Worm (Caenorhabditis elegans): Measurements from ENCODE around the gene frpr-14.

Gene frpr-14

DNA sequence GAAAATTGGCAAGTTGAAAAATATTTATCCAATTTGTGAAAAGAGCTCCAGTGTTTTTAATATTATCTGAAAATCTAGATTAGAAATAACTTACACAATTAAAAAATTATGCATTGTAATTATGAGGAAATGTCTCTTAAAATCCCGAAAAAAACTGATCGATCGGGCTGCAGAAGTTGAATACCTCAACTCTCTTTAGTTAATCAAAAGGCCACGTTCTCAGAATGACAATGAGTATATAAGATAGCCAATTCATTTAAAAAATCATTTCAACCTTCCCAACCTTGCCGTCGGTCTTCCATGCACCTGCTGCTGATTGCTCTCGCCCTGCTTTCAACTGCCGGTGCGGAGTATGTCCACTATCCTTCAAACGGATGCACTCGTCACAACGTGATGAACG lies 39.0 kb downstream of the frpr-14 start, which contains the start of gene T02H6.4:
Gene T02H6.4, plus strand, starts transcription at position 301 of the 400 bp plus-strand sequence.
- TF ChIP-seq elt-2 (tag; optimal IDR thresholded peaks at IDR 0.05) (no peak), sea-2 (GFP tag; optimal IDR thresholded peaks at IDR 0.05) (no peak), ztf-4 (tag; optimal IDR thresholded peaks at IDR 0.05) (no peak), mdl-1 (tag; optimal IDR thresholded peaks at IDR 0.05) (no peak), pha-4 (tag; optimal IDR thresholded peaks at IDR 0.05) (no peak), nhr-43 (tag; optimal IDR thresholded peaks at IDR 0.05; ENCODE audit: poor library complexity, severe bottlenecking) (no peak), fkh-2 (tag; optimal IDR thresholded peaks at IDR 0.05) (no peak), fos-1 (tag; optimal IDR thresholded peaks at IDR 0.05) (no peak), nhr-25 (tag; optimal IDR thresholded peaks at IDR 0.05) (no peak), tbx-2 (tag; optimal IDR thresholded peaks at IDR 0.05) (no peak)

DNA sequence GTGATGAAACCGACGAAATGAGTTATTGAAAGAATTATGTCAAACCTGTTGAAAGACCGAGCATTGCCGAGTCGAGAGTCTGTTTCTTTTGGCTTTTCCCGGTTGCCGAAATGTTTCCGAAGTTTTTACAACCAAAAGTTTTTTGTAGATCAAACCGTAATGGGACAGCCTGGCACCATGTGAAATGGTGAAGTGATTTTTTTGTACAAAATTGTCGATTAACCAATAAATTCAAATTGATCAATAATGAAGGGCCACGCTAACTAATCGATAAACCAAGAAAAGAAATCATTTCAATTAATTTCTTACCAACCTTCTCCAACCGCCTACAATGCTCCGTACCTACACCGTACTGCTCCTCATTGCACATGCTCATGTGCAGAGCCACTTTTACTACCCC lies 40.8 kb downstream of the frpr-14 start, which contains the start of gene T02H6.3:
Gene T02H6.3, plus strand, starts transcription at position 301 of the 400 bp plus-strand sequence.
- TF ChIP-seq fkh-2 (tag; optimal IDR thresholded peaks at IDR 0.05) (no peak), nhr-28 (tag; optimal IDR thresholded peaks at IDR 0.05) (no peak), tbx-2 (tag; optimal IDR thresholded peaks at IDR 0.05) (no peak), aly-2 (tag; optimal IDR thresholded peaks at IDR 0.05) (no peak), eor-1 (tag; optimal IDR thresholded peaks at IDR 0.05) (no peak), hmg-11 (tag; optimal IDR thresholded peaks at IDR 0.05) (no peak), fkh-10 (GFP tag; optimal IDR thresholded peaks at IDR 0.05) (no peak)

DNA sequence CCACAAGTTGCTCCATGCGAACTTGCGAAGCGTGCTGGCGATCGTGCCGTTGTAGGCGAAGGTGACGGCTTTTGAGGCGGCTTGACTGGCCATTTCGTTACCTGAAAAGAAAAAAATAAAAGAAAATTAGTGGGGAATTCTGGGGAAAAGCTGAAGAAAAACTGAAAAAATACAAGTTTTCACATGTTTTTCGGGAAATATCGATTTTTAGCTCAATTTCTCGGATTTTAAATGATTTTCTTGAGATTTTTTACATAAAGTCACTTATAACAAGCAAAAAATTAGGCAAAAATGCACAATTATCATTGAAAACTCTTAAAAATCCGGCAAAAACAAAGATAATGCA lies 50.2 kb downstream of the frpr-14 start, which contains the start of gene T02H6.11:
Gene T02H6.11, minus strand, starts transcription at position 101 of the 346 bp plus-strand sequence.
- TF ChIP-seq egl-27 (tag; optimal IDR thresholded peaks at IDR 0.05) (no peak), pha-4 (tag; optimal IDR thresholded peaks at IDR 0.05) (no peak), tbx-2 (tag; optimal IDR thresholded peaks at IDR 0.05) (no peak), lin-15B (tag; optimal IDR thresholded peaks at IDR 0.05) (no peak), fos-1 (tag; optimal IDR thresholded peaks at IDR 0.05) (no peak), ztf-11 (tag; optimal IDR thresholded peaks at IDR 0.05) (no peak), zag-1 (tag; optimal IDR thresholded peaks at IDR 0.05) (no peak), aly-2 (tag; optimal IDR thresholded peaks at IDR 0.05) (no peak), nhr-237 (tag; optimal IDR thresholded peaks at IDR 0.05) (no peak), ztf-4 (tag; optimal IDR thresholded peaks at IDR 0.05) (no peak), ceh-82 (tag; optimal IDR thresholded peaks at IDR 0.05) (no peak), ceh-16 (tag; optimal IDR thresholded peaks at IDR 0.05) (no peak), fkh-10 (GFP tag; optimal IDR thresholded peaks at IDR 0.05) (no peak), mdl-1 (tag; optimal IDR thresholded peaks at IDR 0.05) (no peak), unc-39 (tag; optimal IDR thresholded peaks at IDR 0.05) (no peak), nhr-11 (tag; optimal IDR thresholded peaks at IDR 0.05) (no peak), nhr-67 (tag; optimal IDR thresholded peaks at IDR 0.05) (no peak), lin-39 (tag; optimal IDR thresholded peaks at IDR 0.05) (no peak), nhr-76 (tag; optimal IDR thresholded peaks at IDR 0.05) (no peak), fkh-2 (tag; optimal IDR thresholded peaks at IDR 0.05) (no peak)

DNA sequence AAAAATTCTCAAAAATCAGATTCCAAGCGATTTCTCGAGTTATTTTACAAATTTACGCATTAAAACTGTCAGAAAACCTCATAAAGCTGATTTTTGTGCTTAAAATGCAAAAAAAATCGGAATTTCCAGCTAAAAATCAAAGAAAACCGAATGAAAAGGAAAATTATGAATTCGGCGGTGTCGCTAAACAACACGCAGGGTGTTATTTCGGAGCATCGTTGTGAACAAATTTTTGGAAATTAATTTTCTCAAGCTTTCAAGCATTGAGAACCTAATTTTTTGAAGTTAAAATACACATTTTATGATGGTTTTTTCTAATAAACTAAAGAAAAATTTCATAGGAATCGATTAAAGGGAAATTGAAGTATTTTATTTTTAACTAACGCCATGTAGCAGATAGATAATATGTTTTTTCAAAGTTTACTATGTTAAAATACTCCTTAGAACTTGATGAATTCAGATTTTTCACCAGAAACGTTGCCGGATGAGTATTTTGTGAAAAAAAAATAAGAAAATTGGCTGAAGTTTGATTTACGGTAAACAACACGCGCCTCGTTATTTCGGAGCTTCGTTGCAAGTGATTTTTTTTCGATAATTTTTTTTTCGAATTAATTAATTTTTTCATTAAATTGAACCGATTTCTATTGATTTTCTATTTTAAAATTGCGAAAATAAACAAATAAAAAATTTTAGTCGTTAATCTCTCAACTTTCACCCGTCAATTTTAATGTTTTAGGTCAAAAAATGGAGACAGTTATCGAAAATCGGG lies 50.8 kb downstream of the frpr-14 start, which contains the start of gene thoc-1:
Gene thoc-1, plus strand, starts transcription at position 737 of the 769 bp plus-strand sequence.
- TF ChIP-seq lin-15B (tag; optimal IDR thresholded peaks at IDR 0.05) (no peak), fos-1 (tag; optimal IDR thresholded peaks at IDR 0.05) (no peak), mml-1 (tag; optimal IDR thresholded peaks at IDR 0.05) (no peak), mdl-1 (tag; optimal IDR thresholded peaks at IDR 0.05) (no peak), elt-2 (tag; optimal IDR thresholded peaks at IDR 0.05) (no peak)

All from whole organism, L3 larva.